Fruit fly (Drosophila melanogaster) Kc167 (cell line): Measurements from ENCODE around the gene polybromo.

Experiments used
- Myc ChIP-seq: fragments of >200 bp; optimal IDR thresholded peaks from 2 replicates; lab custom pipeline; 2017; ENCODE audit warnings: missing external identifiers
- Sin3A ChIP-seq: fragments of >200 bp; optimal IDR thresholded peaks from 2 replicates; lab custom pipeline; 2018; ENCODE audit warnings: missing external identifiers
- h ChIP-seq: fragments of >200 bp; optimal IDR thresholded peaks from 3 replicates; lab custom pipeline; 2018; ENCODE audit warnings: missing external identifiers
- insv ChIP-seq: fragments of >200 bp; optimal IDR thresholded peaks from 3 replicates; lab custom pipeline; 2018; ENCODE audit warnings: missing external identifiers
- psq ChIP-seq: fragments of >200 bp; optimal IDR thresholded peaks from 2 replicates; lab custom pipeline; 2017; ENCODE audit warnings: missing external identifiers
- ttk ChIP-seq: sonication (Bioruptor generic); optimal IDR thresholded peaks from 2 replicates; lab custom pipeline; 2017; ENCODE audit warnings: missing external identifiers

polybromo gene

DNA sequence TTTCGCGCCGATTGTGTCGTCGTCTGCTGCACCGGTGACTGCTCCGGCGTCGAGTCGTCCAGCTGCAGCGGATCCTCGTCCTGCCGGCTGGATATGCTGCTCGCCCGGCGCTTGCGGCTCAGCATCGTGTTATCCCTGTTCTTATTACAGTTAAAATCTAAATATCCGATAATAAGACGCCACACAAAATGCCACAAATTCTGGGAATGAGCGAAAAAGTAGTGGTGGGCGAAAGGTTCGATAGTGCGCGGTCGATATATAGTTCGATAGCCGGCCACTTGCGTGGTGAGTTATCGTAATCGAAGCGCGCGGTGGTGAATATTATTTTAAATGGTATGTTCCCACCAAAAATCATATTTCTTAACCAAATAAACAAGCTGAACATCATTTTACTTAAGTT, at the start of gene polybromo:
Gene polybromo (minus strand): TSS at position 212 of the 400 bp plus-strand sequence.
- TF ChIP-seq Myc = no peak
- TF ChIP-seq h (lab: Kevin White, UChicago) = no peak
- TF ChIP-seq psq = no peak
- TF ChIP-seq Sin3A (lab: Kevin White, UChicago) = no peak

DNA sequence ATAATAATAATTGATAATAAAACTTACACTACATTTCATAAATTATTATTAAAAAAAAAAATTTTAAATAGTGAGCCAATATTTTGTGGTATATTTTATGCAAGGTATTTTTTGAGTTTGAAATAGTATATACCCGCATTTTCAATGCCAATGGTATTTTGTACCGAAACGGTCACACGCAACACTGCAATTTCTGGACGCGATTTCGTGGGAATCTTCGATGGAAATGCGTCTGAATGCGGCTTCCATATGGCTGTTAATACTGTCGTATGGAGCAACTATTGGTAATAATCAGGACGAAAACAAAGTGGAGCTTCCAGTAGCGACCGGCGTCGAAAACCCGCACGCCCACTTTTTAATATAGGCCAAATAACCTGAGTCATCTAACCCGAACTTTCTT, 46.4 kb upstream of the polybromo start, which contains the start of gene Nct:
Gene Nct (plus strand): TSS at position 173 of the 400 bp plus-strand sequence.
- TF ChIP-seq Myc (no peak), Sin3A (lab: Kevin White, UChicago) (no peak), ttk (lab: Kevin White, UChicago) (no peak)

DNA sequence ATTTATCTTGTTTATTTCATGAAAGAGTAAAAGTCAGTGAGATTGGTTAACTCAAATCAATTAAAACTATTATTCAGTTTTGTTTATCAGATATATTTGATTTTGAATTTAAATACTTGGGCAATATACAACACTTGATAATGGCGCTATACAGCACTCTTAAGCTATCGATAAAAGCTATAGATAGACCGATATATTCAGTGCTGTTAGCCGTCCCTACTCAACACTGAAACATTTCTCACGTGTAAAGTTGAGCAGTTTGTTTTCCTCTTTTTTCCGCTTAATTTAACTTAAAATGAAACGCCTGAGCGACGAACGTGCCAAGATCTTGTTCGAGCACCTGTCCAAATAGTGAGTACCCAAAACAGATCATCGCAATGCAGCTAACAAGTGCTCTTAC, 45.4 kb upstream of the polybromo start, which contains the start of gene CG7006:
Gene CG7006 (plus strand): TSS at position 208 of the 400 bp plus-strand sequence.
- no peak for TF ChIP-seq insv
- no peak for TF ChIP-seq psq
- TF ChIP-seq h (lab: Kevin White, UChicago) = no peak

DNA sequence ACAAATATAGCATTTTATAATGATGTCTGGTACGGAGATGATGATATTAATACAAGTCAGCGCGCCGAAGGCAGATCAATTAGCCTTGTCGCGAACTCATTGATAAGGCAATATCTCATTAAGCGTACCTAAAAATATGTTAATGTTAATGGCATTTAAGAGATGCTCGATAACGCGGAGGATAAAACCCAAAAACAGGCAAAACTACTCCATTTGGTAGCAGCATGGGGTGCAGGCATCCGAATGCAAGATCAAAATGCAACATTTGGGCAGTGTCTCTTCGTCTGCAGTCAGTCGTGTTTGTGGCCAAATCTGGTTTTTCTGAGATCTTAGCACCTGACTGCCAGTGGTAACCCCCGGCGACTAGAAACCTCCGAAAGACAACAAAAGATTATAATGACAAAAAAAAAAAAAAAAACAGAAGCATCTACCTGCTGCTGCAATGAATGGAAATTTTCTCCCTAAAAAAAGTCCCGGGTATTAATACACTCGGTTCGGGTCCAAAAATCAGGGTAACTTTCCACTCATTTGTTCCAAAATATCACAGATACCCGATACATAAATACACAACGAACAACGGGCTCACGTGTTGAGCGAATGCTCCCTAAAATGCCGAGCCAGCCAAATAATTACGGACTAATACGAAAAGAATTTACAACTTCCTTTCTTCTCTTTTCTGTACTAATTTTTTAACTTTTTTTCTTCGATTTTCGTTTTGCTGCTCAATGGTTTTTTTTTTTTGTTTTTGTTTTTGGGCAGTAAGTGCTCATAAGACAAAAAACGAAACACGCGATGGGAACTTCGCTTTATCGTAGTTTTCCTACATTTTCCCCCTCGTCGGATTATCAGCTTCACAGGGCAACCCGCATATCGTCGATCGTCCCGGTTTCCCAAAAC, 41.1 kb upstream of the polybromo start:
- no peak for TF ChIP-seq ttk (lab: Kevin White, UChicago)
- TF ChIP-seq psq = no peak
- no peak for TF ChIP-seq Sin3A (lab: Kevin White, UChicago)
- no peak for TF ChIP-seq Myc

DNA sequence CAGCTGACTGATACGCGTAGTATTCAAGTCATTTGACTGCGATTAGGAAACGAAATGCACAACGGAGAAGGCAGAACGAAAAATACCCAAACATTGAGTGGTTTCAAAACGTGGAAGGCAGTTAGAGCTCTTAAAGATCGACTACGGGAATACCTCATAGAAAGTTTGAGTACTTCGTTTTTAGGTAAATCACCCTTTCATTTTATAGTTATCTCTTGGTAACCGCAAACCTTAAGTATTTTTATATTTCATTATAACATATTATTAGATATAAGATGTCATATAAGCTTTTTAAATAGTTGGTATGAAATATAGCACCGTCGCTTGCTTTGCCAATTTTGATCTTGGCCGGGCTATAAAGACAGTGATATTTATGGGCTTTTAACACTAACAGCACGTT, 40.1 kb upstream of the polybromo start:
- TF ChIP-seq ttk (lab: Kevin White, UChicago) (no peak), insv (no peak), psq (no peak), h (lab: Kevin White, UChicago) (no peak), Sin3A (lab: Kevin White, UChicago) (no peak)

DNA sequence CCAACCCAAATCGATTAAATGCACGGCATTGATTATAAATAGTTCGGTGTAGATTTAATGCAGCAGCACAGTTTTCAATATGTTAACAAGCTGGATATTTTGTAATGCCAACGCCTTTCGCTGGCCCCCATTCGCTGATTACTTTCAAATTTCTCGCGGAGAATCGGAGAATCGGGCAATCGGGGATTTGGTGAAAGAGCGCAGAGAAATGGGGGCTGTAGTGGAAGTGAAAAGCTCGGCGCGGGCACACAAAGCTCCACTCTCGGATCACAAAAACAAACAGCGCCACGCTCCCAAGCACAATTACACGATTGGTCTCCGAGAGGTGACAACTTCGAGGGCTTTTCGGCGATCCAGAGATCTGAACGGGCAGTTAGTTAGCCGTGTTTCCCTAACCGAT, 36.6 kb upstream of the polybromo start, which contains the start of gene Esp:
Gene Esp (plus strand): TSS at position 301 of the 400 bp plus-strand sequence.
- TF ChIP-seq Myc = no peak

DNA sequence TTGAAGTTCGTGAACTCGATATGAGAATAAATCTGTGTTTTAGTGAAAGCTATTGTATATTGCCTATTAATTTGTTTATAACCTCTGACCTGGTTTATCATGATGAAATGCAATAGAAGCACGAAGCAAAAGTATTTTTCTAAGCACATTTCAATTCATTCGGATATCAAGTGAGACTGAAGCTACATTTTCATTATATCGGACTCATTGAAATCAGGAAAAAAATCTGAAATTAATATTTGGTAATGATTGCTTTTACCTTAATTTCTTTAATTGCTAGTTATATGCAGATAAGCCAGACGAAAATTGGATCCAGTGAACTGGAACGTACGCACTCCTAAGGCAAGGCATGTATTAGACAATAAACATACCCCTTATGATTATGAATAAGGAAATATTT, 36.0 kb upstream of the polybromo start, which contains the start of gene CG33658:
Gene CG33658 (minus strand): TSS at position 101 of the 400 bp plus-strand sequence.
- no peak for TF ChIP-seq h (lab: Kevin White, UChicago)
- TF ChIP-seq Sin3A (lab: Kevin White, UChicago) = no peak
- TF ChIP-seq ttk (lab: Kevin White, UChicago) = no peak
- TF ChIP-seq psq = no peak
- TF ChIP-seq insv = no peak
- TF ChIP-seq Myc = no peak

DNA sequence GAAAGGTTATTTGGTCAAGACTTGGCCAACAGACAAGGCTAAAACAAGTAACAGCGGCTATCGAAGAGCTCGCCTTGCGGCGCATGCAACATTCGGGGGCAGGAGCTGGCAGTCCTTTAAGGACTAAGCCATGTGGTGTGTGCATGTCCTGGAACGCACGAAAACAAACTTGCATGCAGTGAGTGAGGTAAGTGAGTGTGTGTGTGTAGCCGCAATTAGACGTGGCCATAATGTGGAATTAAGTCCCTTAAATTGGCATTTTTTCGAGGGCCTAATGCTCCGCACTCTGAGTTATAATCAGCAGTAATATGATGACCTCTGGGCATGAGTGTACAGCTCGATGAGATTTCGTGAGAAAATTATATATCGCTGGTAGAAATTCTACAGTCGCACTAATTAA, 28.6 kb upstream of the polybromo start, which contains the start of gene sosie:
Gene sosie (plus strand): TSS at position 301 of the 400 bp plus-strand sequence.
- no peak for TF ChIP-seq insv
- no peak for TF ChIP-seq h (lab: Kevin White, UChicago)
- no peak for TF ChIP-seq Myc
- no peak for TF ChIP-seq ttk (lab: Kevin White, UChicago)
- TF ChIP-seq psq = no peak

DNA sequence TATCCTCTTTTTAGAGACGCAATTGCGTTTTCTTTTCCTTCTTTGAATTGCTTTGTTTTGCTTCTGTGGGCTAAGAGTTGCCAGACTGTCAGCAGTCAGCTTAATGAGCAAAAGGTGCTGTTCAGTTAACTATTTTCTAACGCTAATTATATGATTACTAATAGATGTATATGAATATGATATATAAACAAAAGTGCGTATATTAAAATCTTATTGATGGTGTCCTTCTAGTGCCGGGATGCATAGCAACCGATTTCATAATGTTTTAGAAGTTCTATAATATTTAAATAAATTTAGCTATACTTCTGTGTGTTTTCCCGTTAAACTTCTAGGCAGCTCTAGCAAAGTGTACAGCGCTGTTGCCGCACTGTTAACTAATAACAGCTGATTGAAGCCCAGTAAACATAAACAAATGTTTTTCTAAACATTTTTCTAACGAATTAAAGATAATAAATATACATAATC, 24.9 kb upstream of the polybromo start, which contains the start of the genes Kaz and CG43273:
Gene Kaz (minus strand): TSS at position 73 of the 465 bp plus-strand sequence.
Gene CG43273 (plus strand): TSS at position 415 of the 465 bp plus-strand sequence.
- TF ChIP-seq Myc (no peak), h (lab: Kevin White, UChicago) (no peak), psq (no peak), Sin3A (lab: Kevin White, UChicago) (no peak), ttk (lab: Kevin White, UChicago) (no peak), insv (no peak)

DNA sequence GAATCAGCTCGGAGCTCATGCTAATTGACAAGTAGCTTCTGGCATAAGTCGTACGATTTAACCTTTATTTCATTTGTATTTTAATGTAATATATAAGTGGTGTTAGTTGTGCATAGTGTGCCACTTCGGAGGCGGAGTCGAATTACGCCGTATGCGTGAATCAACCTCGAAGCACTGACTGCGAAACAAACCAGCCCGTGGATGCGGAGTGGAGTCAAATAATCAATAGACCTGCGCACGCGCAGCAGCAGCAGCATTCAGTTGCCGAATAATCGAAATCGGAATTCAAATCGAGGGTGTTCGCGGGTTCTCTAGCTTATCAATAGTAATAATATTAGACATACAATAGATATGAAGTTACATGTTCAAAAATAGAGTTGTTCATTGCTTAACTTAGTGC, 23.2 kb upstream of the polybromo start, which contains the start of gene RabX4:
Gene RabX4 (minus strand): TSS at position 176 of the 400 bp plus-strand sequence.
- no peak for TF ChIP-seq h (lab: Kevin White, UChicago)
- no peak for TF ChIP-seq Sin3A (lab: Kevin White, UChicago)
- no peak for TF ChIP-seq insv
- TF ChIP-seq ttk (lab: Kevin White, UChicago) = no peak
- TF ChIP-seq Myc = no peak
- no peak for TF ChIP-seq psq

DNA sequence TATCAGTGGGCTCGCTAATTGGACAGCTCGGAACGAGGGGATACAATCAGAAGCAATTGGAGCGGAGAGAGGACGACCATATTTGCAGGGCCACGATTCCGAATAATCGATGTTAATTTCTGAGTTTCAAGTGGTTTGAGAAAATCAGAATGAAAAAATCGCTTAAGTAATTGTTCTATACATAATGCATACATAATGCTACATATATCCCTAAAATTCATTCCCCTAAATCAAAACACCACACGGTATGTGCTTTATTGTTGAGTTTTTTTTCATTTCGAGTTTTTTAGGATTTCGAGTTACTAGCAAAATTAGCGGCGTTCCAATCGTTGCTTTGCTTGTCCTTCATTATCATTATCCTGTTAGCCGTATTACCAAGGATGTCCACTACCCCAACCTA, 20.5 kb upstream of the polybromo start, which contains the start of gene niki:
Gene niki (minus strand): TSS at position 101 of the 400 bp plus-strand sequence.
- TF ChIP-seq ttk (lab: Kevin White, UChicago) (no peak), psq (no peak), h (lab: Kevin White, UChicago) (no peak), Myc (no peak), insv (no peak), Sin3A (lab: Kevin White, UChicago) (no peak)

DNA sequence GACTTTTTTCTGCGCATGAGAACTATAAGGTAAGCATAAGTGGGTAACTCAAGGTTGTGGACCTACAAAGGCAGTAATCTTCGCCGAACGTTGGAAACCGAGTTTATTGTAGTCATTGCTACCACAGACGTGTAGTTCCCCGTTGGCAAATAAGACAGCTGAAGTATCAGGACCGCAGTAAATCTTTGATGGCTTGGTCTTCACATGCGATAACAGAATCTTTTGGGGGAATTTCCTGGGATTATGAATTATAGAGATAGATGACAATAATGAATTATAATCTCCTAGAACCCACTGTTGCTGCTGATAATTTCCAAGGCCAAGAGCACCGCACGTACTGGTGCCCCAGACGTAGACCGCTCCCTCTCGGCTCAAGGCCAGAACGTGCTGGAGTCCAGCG, 18.0 kb upstream of the polybromo start:
- no peak for TF ChIP-seq Myc
- TF ChIP-seq h (lab: Kevin White, UChicago) = no peak
- TF ChIP-seq ttk (lab: Kevin White, UChicago) = no peak
- TF ChIP-seq psq = no peak
- no peak for TF ChIP-seq Sin3A (lab: Kevin White, UChicago)
- no peak for TF ChIP-seq insv
